Fruit fly (Drosophila melanogaster): Measurements from ENCODE around the gene CG45099.

CG45099 gene

DNA sequence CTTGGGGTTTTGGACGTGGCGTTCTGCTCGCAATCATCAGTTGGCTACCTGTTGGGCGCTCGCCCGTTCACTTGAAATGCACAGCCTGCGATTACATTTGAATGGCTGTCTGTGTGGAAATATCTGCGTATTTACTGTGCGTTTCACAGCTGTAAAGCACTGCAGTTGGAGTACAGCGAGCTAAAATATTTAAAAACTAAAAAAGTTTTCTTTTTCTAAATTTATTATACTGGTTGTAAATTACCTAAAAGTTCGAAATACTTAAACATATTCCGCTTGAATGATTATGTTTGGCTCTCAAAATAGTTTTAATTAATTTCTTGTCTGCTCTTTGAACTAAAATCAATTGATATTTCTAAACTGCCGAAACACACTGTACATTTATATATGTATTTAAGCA is 12.1 kb upstream of the CG45099 start (continued):
- TF ChIP-seq Sox15 (GFP tag; optimal IDR thresholded peaks at IDR 0.05) = no peak
- TF ChIP-seq CG6792 (GFP tag; optimal IDR thresholded peaks at IDR 0.05) = no peak
- TF ChIP-seq CG34406 (GFP tag; optimal IDR thresholded peaks at IDR 0.05) = no peak
- no peak for TF ChIP-seq Lpt (GFP tag; optimal IDR thresholded peaks at IDR 0.05)
- no peak for TF ChIP-seq CG7368 (GFP tag; optimal IDR thresholded peaks at IDR 0.05)
- no peak for TF ChIP-seq CG6276 (GFP tag; optimal IDR thresholded peaks at IDR 0.05)
- TF ChIP-seq Gug (GFP tag; IDR thresholded peaks at IDR 0.05) = no peak

DNA sequence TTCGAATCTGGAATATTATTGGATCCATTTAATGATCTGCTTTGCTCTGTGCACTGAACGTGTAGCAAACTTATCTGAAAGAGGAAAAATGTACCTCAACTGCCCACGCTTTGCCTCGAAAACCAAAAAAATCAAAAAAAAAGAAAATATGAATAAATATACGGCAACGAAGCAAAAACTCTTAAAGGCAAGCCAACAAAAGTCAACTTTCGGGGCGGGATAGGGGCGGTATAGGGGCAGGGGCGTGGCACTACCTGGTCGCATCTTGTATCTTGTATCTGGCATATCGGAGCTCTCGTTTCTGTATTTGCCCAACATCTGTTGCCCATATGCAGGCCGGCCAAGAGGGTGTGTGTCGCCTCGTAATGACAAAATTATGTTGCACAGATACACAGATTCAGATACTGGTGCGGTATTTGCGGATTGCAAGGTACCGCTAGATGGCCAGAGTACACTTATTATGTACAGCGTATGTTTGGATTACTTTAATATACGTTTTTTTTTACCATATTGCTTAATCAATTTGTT is 10.4 kb upstream of the CG45099 start:
- TF ChIP-seq CG11902 (GFP tag; optimal IDR thresholded peaks at IDR 0.05) = no peak
- no peak for TF ChIP-seq eg (GFP tag; IDR thresholded peaks at IDR 0.05)
- no peak for TF ChIP-seq CG4318 (GFP tag; optimal IDR thresholded peaks at IDR 0.05)
- no peak for TF ChIP-seq fd85E (GFP tag; optimal IDR thresholded peaks at IDR 0.05)
- TF ChIP-seq CG6276 (GFP tag; optimal IDR thresholded peaks at IDR 0.05) = no peak
- no peak for TF ChIP-seq Eip93F (GFP tag; optimal IDR thresholded peaks at IDR 0.05)
- no peak for TF ChIP-seq CG16779 (tag; optimal IDR thresholded peaks at IDR 0.05)
- no peak for TF ChIP-seq svp (GFP tag)
- no peak for TF ChIP-seq Eip78C (GFP tag)
- no peak for TF ChIP-seq CG8119 (GFP tag; IDR thresholded peaks at IDR 0.05)
- no peak for TF ChIP-seq Sox14 (GFP tag; optimal IDR thresholded peaks at IDR 0.05)
- no peak for TF ChIP-seq Smox (GFP tag; optimal IDR thresholded peaks at IDR 0.05)
- TF ChIP-seq dac (GFP tag; optimal IDR thresholded peaks at IDR 0.05) = no peak

DNA sequence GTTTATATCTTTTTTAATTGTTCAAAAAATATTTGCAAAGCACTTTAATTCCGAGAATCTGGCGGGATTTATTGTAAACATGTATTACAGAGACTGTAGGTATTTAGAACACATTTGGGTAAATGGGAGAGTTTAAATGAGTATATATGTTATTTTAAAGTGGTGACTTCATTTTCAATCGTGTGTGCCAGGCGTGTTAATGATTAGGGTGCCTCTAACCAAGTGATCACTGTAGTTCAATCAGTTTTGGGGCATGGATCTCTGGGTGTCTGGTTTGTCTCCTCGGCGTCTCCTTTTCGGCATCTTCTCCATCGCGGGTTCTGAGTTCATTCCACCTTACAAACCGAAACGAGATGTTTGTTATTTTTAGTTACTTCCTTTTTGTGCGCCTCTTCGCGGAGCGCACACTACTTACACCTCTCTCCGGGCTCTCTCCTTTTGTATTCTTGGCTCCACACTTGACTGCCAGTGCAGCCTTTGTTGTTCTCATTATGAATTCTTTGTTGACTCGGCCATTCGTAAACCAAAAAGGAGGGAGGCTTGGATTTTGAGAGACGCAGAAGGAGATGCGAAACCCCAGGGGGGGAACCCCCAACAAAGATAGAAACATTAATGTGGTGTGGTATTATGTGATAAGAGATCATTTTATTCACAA is 9.8 kb upstream of the CG45099 start:
- TF ChIP-seq topi (GFP tag; optimal IDR thresholded peaks at IDR 0.05) (peak; percentile 10), Eip78C (GFP tag) (peak; percentile 76), CG1621 (tag; optimal IDR thresholded peaks at IDR 0.05) (no peak), vri (GFP tag; optimal IDR thresholded peaks at IDR 0.05) (peak; percentile 39), cyc (GFP tag; optimal IDR thresholded peaks at IDR 0.05) (peak; percentile 40), CG15336 (GFP tag; IDR thresholded peaks at IDR 0.05) (no peak), lz (GFP tag; optimal IDR thresholded peaks at IDR 0.05) (peak; percentile 32), CG34406 (GFP tag; optimal IDR thresholded peaks at IDR 0.05) (no peak), pdm3 (GFP tag; optimal IDR thresholded peaks at IDR 0.05) (peak; percentile 9), esn (GFP tag; optimal IDR thresholded peaks at IDR 0.05) (peak; percentile 31), CG11762 (GFP tag; optimal IDR thresholded peaks at IDR 0.05; ENCODE audit: insufficient read depth) (no peak), CG11902 (GFP tag; optimal IDR thresholded peaks at IDR 0.05) (no peak), dsx (GFP tag; optimal IDR thresholded peaks at IDR 0.05; ENCODE audit: poor library complexity, severe bottlenecking) (peak; percentile 67), CG6276 (GFP tag; optimal IDR thresholded peaks at IDR 0.05) (no peak), CG10631 (GFP tag; optimal IDR thresholded peaks at IDR 0.05) (peak; percentile 31), achi (GFP tag; optimal IDR thresholded peaks at IDR 0.05) (no peak), OdsH (GFP tag; optimal IDR thresholded peaks at IDR 0.05) (no peak), Smox (GFP tag; optimal IDR thresholded peaks at IDR 0.05) (peak; percentile 29), CG8119 (GFP tag; IDR thresholded peaks at IDR 0.05) (no peak), Sox102F (GFP tag; optimal IDR thresholded peaks at IDR 0.05) (peak; percentile 62), Met (GFP tag; optimal IDR thresholded peaks at IDR 0.05) (peak; percentile 35), Hr39 (GFP tag; optimal IDR thresholded peaks at IDR 0.05) (peak; percentile 40), salr (GFP tag; optimal IDR thresholded peaks at IDR 0.05) (no peak), CG6163 (GFP tag; IDR thresholded peaks at IDR 0.05) (peak; percentile 63), Hr38 (GFP tag; optimal IDR thresholded peaks at IDR 0.05) (no peak), eg (GFP tag; IDR thresholded peaks at IDR 0.05) (no peak), Eip75B (GFP tag; optimal IDR thresholded peaks at IDR 0.05) (no peak), ss (GFP tag; optimal IDR thresholded peaks at IDR 0.05) (peak; percentile 32 to 43), fkh (GFP tag; optimal IDR thresholded peaks at IDR 0.05) (peak; percentile 14), fd85E (GFP tag; optimal IDR thresholded peaks at IDR 0.05) (no peak), svp (GFP tag) (peak; percentile 66), Lpt (GFP tag; optimal IDR thresholded peaks at IDR 0.05) (peak; percentile 29), CG3919 (GFP tag; optimal IDR thresholded peaks at IDR 0.05) (peak; percentile 34), CG6792 (GFP tag; optimal IDR thresholded peaks at IDR 0.05) (no peak), Sox14 (GFP tag; optimal IDR thresholded peaks at IDR 0.05) (peak; percentile 62), Ets21C (GFP tag; optimal IDR thresholded peaks at IDR 0.05) (no peak), CG11294 (GFP tag; IDR thresholded peaks at IDR 0.05) (no peak), acj6 (GFP tag; optimal IDR thresholded peaks at IDR 0.05) (peak; percentile 0), Gug (GFP tag; IDR thresholded peaks at IDR 0.05) (no peak), CG9139 (GFP tag; optimal IDR thresholded peaks at IDR 0.05) (no peak)
